Fruit fly (Drosophila melanogaster) whole organism, embryonic: ENCODE measurements around the gene Mdh2.

Experiments
- CG10321 ChIP-seq: fragments of 200-800 bp; sonication (Bioruptor generic); IDR thresholded peaks from 2 replicates; pipeline ENCODE4 v1.3.6; 2022; ENCODE audit warnings: missing biosample characterization, missing genetic modification characterization
- CG10543 ChIP-seq: fragments of 200-800 bp; sonication (Bioruptor generic); optimal IDR thresholded peaks from 3 replicates; lab custom pipeline; 2017; ENCODE audit warnings: missing biosample characterization, mild to moderate bottlenecking, missing genetic modification characterization, moderate library complexity
- CG11456 ChIP-seq: fragments of 200-800 bp; sonication (Bioruptor generic); IDR thresholded peaks from 3 replicates; pipeline ENCODE4 v1.3.6; 2022; ENCODE audit warnings: missing biosample characterization, missing genetic modification characterization
- CG11504 ChIP-seq: fragments of 200-800 bp; sonication (Bioruptor generic); optimal IDR thresholded peaks from 3 replicates; lab custom pipeline; 2019; ENCODE audit warnings: missing biosample characterization, mild to moderate bottlenecking, missing genetic modification characterization, moderate library complexity
- CG11560 ChIP-seq: fragments of 200-800 bp; sonication (Bioruptor generic); IDR thresholded peaks from 3 replicates; pipeline ENCODE4 v1.3.6; 2022; ENCODE audit warnings: missing biosample characterization, missing genetic modification characterization
- CG1233 ChIP-seq: fragments of 200-800 bp; sonication (Bioruptor generic); optimal IDR thresholded peaks from 4 replicates; lab custom pipeline; 2018; ENCODE audit warnings: missing biosample characterization, mild to moderate bottlenecking, missing genetic modification characterization
- CG14050 ChIP-seq: fragments of 200-800 bp; sonication (Bioruptor generic); IDR thresholded peaks from 3 replicates; pipeline ENCODE4 v1.3.6; 2022; ENCODE audit warnings: missing biosample characterization, missing genetic modification characterization
- CG15011 ChIP-seq: fragments of 200-800 bp; sonication (Bioruptor generic); optimal IDR thresholded peaks from 3 replicates; lab custom pipeline; 2018; ENCODE audit warnings: missing biosample characterization, mild to moderate bottlenecking, missing genetic modification characterization
- CG1603 ChIP-seq: fragments of 200-800 bp; sonication (Bioruptor generic); optimal IDR thresholded peaks from 2 replicates; lab custom pipeline; 2019; ENCODE audit warnings: missing biosample characterization, mild to moderate bottlenecking, missing genetic modification characterization, moderate library complexity
- CG30431 ChIP-seq: fragments of 200-800 bp; sonication (Bioruptor generic); optimal IDR thresholded peaks from 2 replicates; lab custom pipeline; 2017; ENCODE audit warnings: missing biosample characterization, missing genetic modification characterization
- CG3065 ChIP-seq: fragments of 200-800 bp; sonication (Bioruptor generic); optimal IDR thresholded peaks from 2 replicates; lab custom pipeline; 2016; ENCODE audit warnings: missing biosample characterization, missing genetic modification characterization
- CG3847 ChIP-seq: fragments of 200-800 bp; sonication (Bioruptor generic); IDR thresholded peaks from 2 replicates; pipeline ENCODE4 v1.3.6; 2022; ENCODE audit warnings: missing biosample characterization, missing genetic modification characterization
- CG4360 ChIP-seq: fragments of 200-800 bp; sonication (Bioruptor generic); IDR thresholded peaks from 2 replicates; pipeline ENCODE4 v1.3.6; 2022; ENCODE audit warnings: missing biosample characterization, missing genetic modification characterization
- CG4730 ChIP-seq: fragments of 200-800 bp; sonication (Bioruptor generic); IDR thresholded peaks from 2 replicates; pipeline ENCODE4 v1.3.6; 2022; ENCODE audit warnings: missing biosample characterization, missing genetic modification characterization
- CG4820 ChIP-seq: fragments of 200-800 bp; sonication (Bioruptor generic); optimal IDR thresholded peaks from 3 replicates; lab custom pipeline; 2016; ENCODE audit warnings: missing biosample characterization, missing genetic modification characterization
- CG9876 ChIP-seq: fragments of 200-800 bp; sonication (Bioruptor generic); optimal IDR thresholded peaks from 2 replicates; lab custom pipeline; 2016; ENCODE audit warnings: missing biosample characterization, missing genetic modification characterization
- Deaf1 ChIP-seq: fragments of 200-800 bp; optimal IDR thresholded peaks from 3 replicates; lab custom pipeline; 2019; ENCODE audit warnings: missing biosample characterization, mild to moderate bottlenecking, missing genetic modification characterization, moderate library complexity
- Dref ChIP-seq: fragments of 200-800 bp; sonication (Bioruptor generic); IDR thresholded peaks from 2 replicates; pipeline ENCODE4 v1.3.6; 2022; ENCODE audit warnings: missing biosample characterization, missing genetic modification characterization
- Drgx ChIP-seq: fragments of 200-800 bp; sonication (Bioruptor generic); IDR thresholded peaks from 2 replicates; pipeline ENCODE4 v1.3.6; 2022; ENCODE audit warnings: missing biosample characterization, missing genetic modification characterization
- Fer3 ChIP-seq: fragments of 200-800 bp; sonication (Bioruptor generic); optimal IDR thresholded peaks from 2 replicates; lab custom pipeline; 2018; ENCODE audit warnings: missing biosample characterization, mild to moderate bottlenecking, missing genetic modification characterization, moderate library complexity
- HLH54F ChIP-seq: fragments of 200-800 bp; sonication (Bioruptor generic); optimal IDR thresholded peaks from 3 replicates; lab custom pipeline; 2016; ENCODE audit warnings: missing biosample characterization, missing genetic modification characterization
- Hr3 ChIP-seq: fragments of 200-800 bp; sonication (Bioruptor generic); optimal IDR thresholded peaks from 3 replicates; lab custom pipeline; 2016; ENCODE audit warnings: missing biosample characterization, missing genetic modification characterization
- Hr39 ChIP-seq: fragments of >200 bp; optimal IDR thresholded peaks from 2 replicates; lab custom pipeline; 2017
- Kr ChIP-seq: fragments of 200-800 bp; sonication (Bioruptor generic); optimal IDR thresholded peaks from 2 replicates; lab custom pipeline; 2017; ENCODE audit warnings: missing biosample characterization, mild to moderate bottlenecking, missing genetic modification characterization
- Lhr ChIP-seq: fragments of 200-800 bp; sonication (Bioruptor generic); optimal IDR thresholded peaks from 3 replicates; lab custom pipeline; 2017; ENCODE audit warnings: mild to moderate bottlenecking, missing biosample characterization, missing genetic modification reagents, missing genetic modification characterization
- Lpt ChIP-seq: fragments of >200 bp; optimal IDR thresholded peaks from 2 replicates; lab custom pipeline; 2018; ENCODE audit warnings: missing biosample characterization, missing genetic modification characterization
- Meics ChIP-seq: fragments of 200-800 bp; sonication (Bioruptor generic); optimal IDR thresholded peaks from 2 replicates; lab custom pipeline; 2017; ENCODE audit warnings: missing biosample characterization, mild to moderate bottlenecking, missing genetic modification characterization
- Mes4 ChIP-seq: fragments of 200-800 bp; sonication (Bioruptor generic); optimal IDR thresholded peaks from 2 replicates; lab custom pipeline; 2016; ENCODE audit warnings: missing biosample characterization, missing genetic modification characterization
- Myb ChIP-seq: fragments of 200-800 bp; sonication (Bioruptor generic); optimal IDR thresholded peaks from 2 replicates; lab custom pipeline; 2016; ENCODE audit warnings: missing biosample characterization, missing genetic modification characterization
- NC2β ChIP-seq: fragments of 200-800 bp; sonication (Bioruptor generic); optimal IDR thresholded peaks from 2 replicates; lab custom pipeline; 2016; ENCODE audit warnings: missing biosample characterization, missing genetic modification characterization
- Rfx ChIP-seq: fragments of 200-800 bp; sonication (Bioruptor generic); IDR thresholded peaks from 2 replicates; pipeline ENCODE4 v1.3.6; 2022; ENCODE audit warnings: missing biosample characterization, missing genetic modification characterization
- Side ChIP-seq: fragments of 200-800 bp; sonication (Bioruptor generic); optimal IDR thresholded peaks from 2 replicates; lab custom pipeline; 2016; ENCODE audit warnings: missing biosample characterization, missing genetic modification characterization
- Sin3A ChIP-seq: fragments of >200 bp; optimal IDR thresholded peaks from 2 replicates; lab custom pipeline; 2018
- Tbp ChIP-seq: fragments of >200 bp; optimal IDR thresholded peaks from 2 replicates; lab custom pipeline; 2018; ENCODE audit warnings: missing biosample characterization, missing genetic modification characterization
- ab ChIP-seq: fragments of 200-800 bp; sonication (Bioruptor generic); optimal IDR thresholded peaks from 2 replicates; lab custom pipeline; 2016; ENCODE audit warnings: missing biosample characterization, missing genetic modification characterization
- bigmax ChIP-seq: fragments of 200-800 bp; sonication (Bioruptor generic); optimal IDR thresholded peaks from 2 replicates; lab custom pipeline; 2018; ENCODE audit warnings: missing biosample characterization, mild to moderate bottlenecking, missing genetic modification characterization
- cad ChIP-seq: fragments of >200 bp; optimal IDR thresholded peaks from 2 replicates; lab custom pipeline; 2017; ENCODE audit warnings: missing biosample characterization, missing genetic modification characterization
- crp ChIP-seq, 2 experiments: fragments of 200-800 bp; sonication (Bioruptor generic); optimal IDR thresholded peaks; 2 replicates in 1 of 2; 3 replicates in 1 of 2; lab custom pipeline; 2017; ENCODE audit warnings: missing biosample characterization in 2 of 2, missing genetic modification characterization in 2 of 2, mild to moderate bottlenecking in 1 of 2, moderate library complexity in 1 of 2
- cwo ChIP-seq: fragments of 200-800 bp; sonication (Bioruptor generic); optimal IDR thresholded peaks from 3 replicates; lab custom pipeline; 2017; ENCODE audit warnings: missing biosample characterization, missing genetic modification characterization, mild to moderate bottlenecking, moderate library complexity, missing genetic modification reagents
- danr ChIP-seq: fragments of 200-800 bp; sonication (Bioruptor generic); IDR thresholded peaks from 2 replicates; pipeline ENCODE4 v1.3.6; 2022; ENCODE audit warnings: missing biosample characterization, missing genetic modification characterization
- dysf ChIP-seq: fragments of 200-800 bp; sonication (Bioruptor generic); IDR thresholded peaks from 3 replicates; pipeline ENCODE4 v1.3.6; 2022; ENCODE audit warnings: missing biosample characterization, missing genetic modification characterization
- ewg ChIP-seq: fragments of 200-800 bp; sonication (Bioruptor generic); optimal IDR thresholded peaks from 3 replicates; lab custom pipeline; 2017; ENCODE audit warnings: mild to moderate bottlenecking, missing biosample characterization, missing genetic modification reagents, missing genetic modification characterization
- gcm2 ChIP-seq: fragments of 200-800 bp; sonication (Bioruptor generic); optimal IDR thresholded peaks from 2 replicates; lab custom pipeline; 2016; ENCODE audit warnings: missing biosample characterization, missing genetic modification characterization
- inv ChIP-seq: fragments of 200-800 bp; sonication (Bioruptor generic); IDR thresholded peaks from 2 replicates; pipeline ENCODE4 v1.3.6; 2022; ENCODE audit warnings: missing biosample characterization, missing genetic modification characterization; ENCODE audit not compliant: partially characterized antibody
- kni ChIP-seq: fragments of 200-800 bp; sonication (Bioruptor generic); optimal IDR thresholded peaks from 3 replicates; lab custom pipeline; 2017; ENCODE audit warnings: mild to moderate bottlenecking, missing biosample characterization, missing genetic modification reagents, missing genetic modification characterization
- lbe ChIP-seq: fragments of 200-800 bp; sonication (Bioruptor generic); optimal IDR thresholded peaks from 2 replicates; lab custom pipeline; 2016; ENCODE audit warnings: missing biosample characterization, mild to moderate bottlenecking, missing genetic modification characterization
- lmd ChIP-seq: fragments of 200-800 bp; sonication (Bioruptor generic); IDR thresholded peaks from 2 replicates; pipeline ENCODE4 v1.3.6; 2022; ENCODE audit warnings: missing biosample characterization, missing genetic modification characterization
- luna ChIP-seq: fragments of 200-800 bp; sonication (Bioruptor generic); optimal IDR thresholded peaks from 2 replicates; lab custom pipeline; 2016; ENCODE audit warnings: missing biosample characterization, missing genetic modification characterization
- pita ChIP-seq: fragments of 200-800 bp; sonication (Bioruptor generic); optimal IDR thresholded peaks from 2 replicates; lab custom pipeline; 2017; ENCODE audit warnings: missing biosample characterization, mild to moderate bottlenecking, missing genetic modification characterization
- schlank ChIP-seq: fragments of 200-800 bp; sonication (Bioruptor generic); optimal IDR thresholded peaks from 2 replicates; lab custom pipeline; 2018; ENCODE audit warnings: missing biosample characterization, mild to moderate bottlenecking, missing genetic modification characterization
- shn ChIP-seq: fragments of 200-800 bp; sonication (Bioruptor generic); optimal IDR thresholded peaks from 3 replicates; lab custom pipeline; 2016; ENCODE audit warnings: missing biosample characterization, missing genetic modification characterization
- tll ChIP-seq, 2 experiments: fragments of 200-800 bp in 1 of 2; fragments of >200 bp in 1 of 2; sonication (Bioruptor generic) in 1 of 2; optimal IDR thresholded peaks; 2 replicates each; lab custom pipeline; 2017 to 2019; ENCODE audit warnings: missing biosample characterization in 2 of 2, missing genetic modification characterization in 2 of 2, mild to moderate bottlenecking in 1 of 2, moderate library complexity in 1 of 2
- ttk ChIP-seq: fragments of 200-800 bp; sonication (Bioruptor generic); IDR thresholded peaks from 2 replicates; pipeline ENCODE4 v2.1.2; 2022; ENCODE audit warnings: missing biosample characterization, missing genetic modification characterization

The Mdh2 gene

DNA sequence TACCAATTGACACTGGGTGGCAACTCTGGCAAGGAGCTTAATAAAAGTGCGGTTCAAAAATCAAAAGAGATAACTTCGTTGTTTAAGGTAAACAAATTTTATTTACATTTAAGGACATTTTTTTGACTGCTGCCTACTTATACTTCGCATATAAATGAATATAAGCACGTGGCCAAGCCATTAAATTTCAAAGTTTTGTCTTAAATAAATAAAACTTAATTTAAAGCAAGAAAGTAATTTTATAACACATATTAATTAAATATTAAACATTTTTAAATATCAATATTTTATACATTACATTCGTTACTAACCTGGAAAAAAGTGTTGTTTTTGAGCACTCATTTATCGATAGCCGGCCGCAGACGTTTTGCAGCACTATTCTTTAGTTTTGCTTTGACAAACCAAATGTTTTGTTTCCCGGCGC, 37.5 kb upstream of the Mdh2 start, which contains the start of the genes CG12321 and MED17 (continued):
- no peak for TF ChIP-seq cad (GFP tag; lab: Kevin White, UChicago)
- peak; percentile 75 for TF ChIP-seq cwo
- TF ChIP-seq CG10321 (GFP tag; lab: Robert Waterston, UW) = peak; percentile 43; the same call in 1 of the 2 replicates
- peak; percentile 62 for TF ChIP-seq gcm2
- TF ChIP-seq Lpt (GFP tag; lab: Kevin White, UChicago) = no peak
- peak in 1 of 2 experiments; percentile 53 for TF ChIP-seq crp (GFP tag; optimal IDR thresholded peaks at IDR 0.05; lab: Kevin White, UChicago)
- TF ChIP-seq Sin3A (lab: Kevin White, UChicago) = peak; percentile 5
- peak; percentile 87 for TF ChIP-seq dysf (GFP tag; lab: Robert Waterston, UW)
- TF ChIP-seq Rfx (GFP tag; lab: Robert Waterston, UW) = peak; percentile 96
- TF ChIP-seq Myb (GFP tag; lab: Kevin White, UChicago) = peak; percentile 38
- TF ChIP-seq CG14050 (GFP tag; lab: Robert Waterston, UW) = peak; percentile 69
- TF ChIP-seq Kr (GFP tag; lab: Kevin White, UChicago) = no peak
- TF ChIP-seq Hr3 = peak; percentile 96
- peak; percentile 74 for TF ChIP-seq HLH54F
- peak; percentile 100 for TF ChIP-seq Meics (GFP tag; lab: Kevin White, UChicago)
- no peak for TF ChIP-seq CG9876 (GFP tag; lab: Kevin White, UChicago)
- TF ChIP-seq inv = no peak
- peak; percentile 76 for TF ChIP-seq Dref (GFP tag; lab: Robert Waterston, UW)
- TF ChIP-seq Tbp (GFP tag; lab: Kevin White, UChicago) = no peak
- TF ChIP-seq CG4820 (GFP tag; lab: Kevin White, UChicago) = peak; percentile 89
- TF ChIP-seq Side (GFP tag; lab: Kevin White, UChicago) = peak; percentile 4
- TF ChIP-seq CG30431 (GFP tag; lab: Kevin White, UChicago) = peak; percentile 85
- peak; percentile 85 for TF ChIP-seq CG10543 (GFP tag; lab: Kevin White, UChicago)
- TF ChIP-seq shn = peak; percentile 34
- no peak for TF ChIP-seq kni (GFP tag; lab: Kevin White, UChicago)
- TF ChIP-seq CG11456 (GFP tag; lab: Robert Waterston, UW) = peak; percentile 92
- peak; percentile 73; the same call in 1 of the 2 replicates for TF ChIP-seq danr
- TF ChIP-seq CG1603 (tag; lab: Kevin White, UChicago) = no peak
- peak; percentile 81 for TF ChIP-seq CG11560 (tag; lab: Robert Waterston, UW)
- TF ChIP-seq tll (GFP tag; optimal IDR thresholded peaks at IDR 0.05; lab: Kevin White, UChicago) = no peak
- no peak for TF ChIP-seq Deaf1
- peak; percentile 85 for TF ChIP-seq Fer3 (tag; lab: Kevin White, UChicago)
- peak; percentile 63 for TF ChIP-seq CG15011 (GFP tag; lab: Kevin White, UChicago)
- TF ChIP-seq luna = no peak
- peak; percentile 33 for TF ChIP-seq Mes4 (GFP tag; lab: Kevin White, UChicago)
- peak; percentile 79 for TF ChIP-seq CG4730 (GFP tag; lab: Robert Waterston, UW)
- peak; percentile 82 for TF ChIP-seq CG3065 (GFP tag; lab: Kevin White, UChicago)
- peak; percentile 82 for TF ChIP-seq ewg (GFP tag; lab: Kevin White, UChicago)
- TF ChIP-seq lbe (GFP tag; lab: Kevin White, UChicago) = peak; percentile 89
- peak; percentile 41 for TF ChIP-seq ab (GFP tag; lab: Kevin White, UChicago)
- TF ChIP-seq lmd (GFP tag; lab: Robert Waterston, UW) = peak; percentile 88
- TF ChIP-seq Hr39 (lab: Kevin White, UChicago) = no peak
- peak; percentile 78 for TF ChIP-seq ttk (GFP tag; lab: Robert Waterston, UW)
- no peak for TF ChIP-seq pita (GFP tag; lab: Kevin White, UChicago)
- no peak for TF ChIP-seq bigmax (GFP tag; lab: Kevin White, UChicago)
- peak; percentile 79 for TF ChIP-seq CG1233
- peak; percentile 95 for TF ChIP-seq CG3847 (GFP tag; lab: Robert Waterston, UW)
- peak; percentile 72 for TF ChIP-seq Drgx (GFP tag; lab: Robert Waterston, UW)
- TF ChIP-seq NC2β (GFP tag; lab: Kevin White, UChicago) = no peak
- TF ChIP-seq CG4360 (GFP tag; lab: Robert Waterston, UW) = no peak
- TF ChIP-seq schlank (tag; lab: Kevin White, UChicago) = peak; percentile 26
- peak; percentile 87 for TF ChIP-seq CG11504
- TF ChIP-seq Lhr (GFP tag; lab: Kevin White, UChicago) = peak; percentile 55
